Worm (Caenorhabditis elegans) whole organism, L2 larva: ENCODE results near the gene gly-7.

ENCODE experiments used
- C34F6.9 ChIP-seq: fragments of 150-350 bp; optimal IDR thresholded peaks from 2 replicates; lab custom pipeline; 2014; ENCODE audit warnings: missing biosample characterization, missing genetic modification characterization
- F13H6.1 ChIP-seq: sonication (generic microtip); optimal IDR thresholded peaks from 2 replicates; lab custom pipeline; 2016; ENCODE audit warnings: missing genetic modification characterization, missing compliant biosample characterization
- R02D3.7 ChIP-seq: fragments of 150-350 bp; optimal IDR thresholded peaks from 2 replicates; lab custom pipeline; 2014; ENCODE audit warnings: missing biosample characterization, missing genetic modification characterization
- Y55F3AM.14 ChIP-seq: fragments of 200-800 bp; sonication (Bioruptor generic); optimal IDR thresholded peaks from 2 replicates; lab custom pipeline; 2018; ENCODE audit warnings: mild to moderate bottlenecking, missing genetic modification characterization, missing compliant biosample characterization
- ZK546.5 ChIP-seq: sonication (generic microtip); optimal IDR thresholded peaks from 2 replicates; lab custom pipeline; 2017; ENCODE audit warnings: missing biosample characterization, missing genetic modification characterization
- alr-1 ChIP-seq: fragments of 150-350 bp; optimal IDR thresholded peaks from 2 replicates; lab custom pipeline; 2014; ENCODE audit warnings: missing biosample characterization, missing genetic modification characterization
- aly-2 ChIP-seq: fragments of 150-350 bp; optimal IDR thresholded peaks from 2 replicates; lab custom pipeline; 2014; ENCODE audit warnings: missing biosample characterization, missing genetic modification characterization
- ama-1 ChIP-seq: fragments of 150-350 bp; optimal IDR thresholded peaks from 2 replicates; lab custom pipeline; 2018; ENCODE audit warnings: inconsistent platforms
- blmp-1 ChIP-seq: sonication (generic microtip); optimal IDR thresholded peaks from 2 replicates; lab custom pipeline; 2017; ENCODE audit warnings: missing genetic modification characterization, mild to moderate bottlenecking, missing compliant biosample characterization, antibody characterized with exemption, moderate library complexity; ENCODE audit not compliant: insufficient read depth
- ceh-16 ChIP-seq: fragments of 150-350 bp; optimal IDR thresholded peaks from 2 replicates; lab custom pipeline; 2014; ENCODE audit warnings: missing biosample characterization, missing genetic modification characterization
- ceh-82 ChIP-seq: fragments of 150-350 bp; optimal IDR thresholded peaks from 2 replicates; lab custom pipeline; 2014; ENCODE audit warnings: missing biosample characterization, missing genetic modification characterization
- crh-2 ChIP-seq: sonication (generic microtip); optimal IDR thresholded peaks from 2 replicates; lab custom pipeline; 2017; ENCODE audit warnings: missing biosample characterization, missing genetic modification characterization
- dmd-4 ChIP-seq: sonication (generic microtip); optimal IDR thresholded peaks from 2 replicates; lab custom pipeline; 2017; ENCODE audit warnings: missing biosample characterization, missing genetic modification characterization
- egl-27 ChIP-seq: sonication (generic microtip); optimal IDR thresholded peaks from 3 replicates; lab custom pipeline; 2017; ENCODE audit warnings: missing biosample characterization, missing genetic modification reagents, missing genetic modification characterization
- elt-1 ChIP-seq: fragments of 150-350 bp; optimal IDR thresholded peaks from 2 replicates; lab custom pipeline; 2014; ENCODE audit warnings: missing biosample characterization, missing genetic modification characterization
- elt-3 ChIP-seq: sonication (generic microtip); optimal IDR thresholded peaks from 2 replicates; lab custom pipeline; 2017; ENCODE audit warnings: missing biosample characterization, missing genetic modification characterization
- fos-1 ChIP-seq: fragments of 150-350 bp; optimal IDR thresholded peaks from 2 replicates; lab custom pipeline; 2014; ENCODE audit warnings: missing biosample characterization, missing genetic modification characterization
- gmeb-1 ChIP-seq: fragments of 150-350 bp; optimal IDR thresholded peaks from 2 replicates; lab custom pipeline; 2014; ENCODE audit warnings: missing biosample characterization, missing genetic modification characterization
- lin-11 ChIP-seq: fragments of 150-350 bp; sonication (generic microtip); optimal IDR thresholded peaks from 2 replicates; lab custom pipeline; 2014; ENCODE audit warnings: missing biosample characterization, missing genetic modification characterization, inconsistent platforms, mixed read lengths
- lin-13 ChIP-seq: fragments of 150-350 bp; optimal IDR thresholded peaks from 2 replicates; lab custom pipeline; 2014; ENCODE audit warnings: missing biosample characterization, missing genetic modification reagents, missing genetic modification characterization
- lin-39 ChIP-seq: fragments of 150-350 bp; optimal IDR thresholded peaks from 2 replicates; lab custom pipeline; 2014; ENCODE audit warnings: missing biosample characterization, missing genetic modification reagents, missing genetic modification characterization
- lsy-2 ChIP-seq, 2 experiments: fragments of 150-350 bp in 1 of 2; sonication (generic microtip) in 1 of 2; optimal IDR thresholded peaks; 2 replicates each; lab custom pipeline; 2014 to 2017; ENCODE audit warnings: missing biosample characterization in 2 of 2, missing genetic modification characterization in 2 of 2
- mab-5 ChIP-seq: fragments of 150-350 bp; optimal IDR thresholded peaks from 2 replicates; lab custom pipeline; 2014; ENCODE audit warnings: missing biosample characterization, missing genetic modification characterization
- mbf-1 ChIP-seq: sonication (generic microtip); optimal IDR thresholded peaks from 2 replicates; lab custom pipeline; 2017; ENCODE audit warnings: missing biosample characterization, missing genetic modification characterization
- mdl-1 ChIP-seq, 2 experiments: fragments of 150-350 bp in 1 of 2; sonication (generic microtip) in 1 of 2; optimal IDR thresholded peaks; 2 replicates each; lab custom pipeline; 2017; ENCODE audit warnings: missing biosample characterization in 2 of 2, missing genetic modification characterization in 2 of 2
- nhr-10 ChIP-seq: sonication (generic microtip); optimal IDR thresholded peaks from 2 replicates; lab custom pipeline; 2017; ENCODE audit warnings: missing biosample characterization, missing genetic modification characterization
- nhr-11 ChIP-seq: fragments of 150-350 bp; optimal IDR thresholded peaks from 2 replicates; lab custom pipeline; 2014; ENCODE audit warnings: missing biosample characterization, missing genetic modification characterization
- nhr-12 ChIP-seq: fragments of 150-350 bp; optimal IDR thresholded peaks from 2 replicates; lab custom pipeline; 2014; ENCODE audit warnings: missing biosample characterization, missing genetic modification characterization
- nhr-129 ChIP-seq: fragments of 150-350 bp; optimal IDR thresholded peaks from 2 replicates; lab custom pipeline; 2014; ENCODE audit warnings: missing biosample characterization, missing genetic modification characterization
- nhr-21 ChIP-seq: fragments of 150-350 bp; optimal IDR thresholded peaks from 2 replicates; lab custom pipeline; 2014; ENCODE audit warnings: missing biosample characterization, missing genetic modification characterization
- nhr-23 ChIP-seq: fragments of 150-350 bp; optimal IDR thresholded peaks from 2 replicates; lab custom pipeline; 2014; ENCODE audit warnings: missing biosample characterization, missing genetic modification reagents, missing genetic modification characterization
- nhr-237 ChIP-seq: fragments of 150-350 bp; optimal IDR thresholded peaks from 2 replicates; lab custom pipeline; 2014; ENCODE audit warnings: missing biosample characterization, missing genetic modification characterization
- nhr-25 ChIP-seq: fragments of 150-350 bp; sonication (generic microtip); optimal IDR thresholded peaks from 3 replicates; lab custom pipeline; 2014; ENCODE audit warnings: missing biosample characterization, missing genetic modification characterization
- nhr-6 ChIP-seq: fragments of 150-350 bp; optimal IDR thresholded peaks from 2 replicates; lab custom pipeline; 2014; ENCODE audit warnings: missing biosample characterization, missing genetic modification characterization
- nhr-77 ChIP-seq: fragments of 150-350 bp; optimal IDR thresholded peaks from 2 replicates; lab custom pipeline; 2014; ENCODE audit warnings: missing biosample characterization, missing genetic modification characterization
- peb-1 ChIP-seq: fragments of 150-350 bp; optimal IDR thresholded peaks from 2 replicates; lab custom pipeline; 2014; ENCODE audit warnings: missing biosample characterization, missing genetic modification characterization
- sem-4 ChIP-seq: fragments of 150-350 bp; optimal IDR thresholded peaks from 2 replicates; lab custom pipeline; 2014; ENCODE audit warnings: missing biosample characterization, missing genetic modification reagents, missing genetic modification characterization
- skn-1 ChIP-seq: sonication (generic microtip); optimal IDR thresholded peaks from 2 replicates; lab custom pipeline; 2017; ENCODE audit warnings: missing biosample characterization, missing genetic modification characterization
- sma-3 ChIP-seq: sonication (generic microtip); optimal IDR thresholded peaks from 2 replicates; lab custom pipeline; 2016; ENCODE audit warnings: missing genetic modification reagents, missing genetic modification characterization, missing compliant biosample characterization
- sma-9 ChIP-seq, 2 experiments: fragments of 150-350 bp in 1 of 2; sonication (generic microtip) in 1 of 2; optimal IDR thresholded peaks; 2 replicates each; lab custom pipeline; 2014 to 2016; ENCODE audit warnings: missing genetic modification characterization in 2 of 2, mild to moderate bottlenecking in 1 of 2, missing biosample characterization in 1 of 2, missing compliant biosample characterization in 1 of 2, missing genetic modification reagents in 1 of 2, moderate library complexity in 1 of 2
- snpc-4 ChIP-seq: fragments of 150-350 bp; optimal IDR thresholded peaks from 2 replicates; lab custom pipeline; 2014; ENCODE audit warnings: missing biosample characterization, missing genetic modification characterization
- unc-39 ChIP-seq: fragments of 150-350 bp; optimal IDR thresholded peaks from 2 replicates; lab custom pipeline; 2014; ENCODE audit warnings: missing biosample characterization, missing genetic modification characterization
- unc-55 ChIP-seq: fragments of 150-350 bp; sonication (generic microtip); optimal IDR thresholded peaks from 3 replicates; lab custom pipeline; 2014; ENCODE audit warnings: missing biosample characterization, missing genetic modification reagents, missing genetic modification characterization
- unc-62 ChIP-seq: fragments of 150-350 bp; optimal IDR thresholded peaks from 2 replicates; lab custom pipeline; 2014; ENCODE audit warnings: missing biosample characterization, missing genetic modification reagents, missing genetic modification characterization
- zag-1 ChIP-seq: fragments of 150-350 bp; optimal IDR thresholded peaks from 2 replicates; lab custom pipeline; 2014; ENCODE audit warnings: missing biosample characterization, missing genetic modification characterization
- ztf-1 ChIP-seq: fragments of 200-800 bp; sonication (Bioruptor generic); conservative IDR thresholded peaks from 2 replicates; pipeline ENCODE4 v1.3.6; 2022; ENCODE audit warnings: missing genetic modification characterization, missing compliant biosample characterization
- ztf-11 ChIP-seq: sonication (generic microtip); optimal IDR thresholded peaks from 2 replicates; lab custom pipeline; 2017; ENCODE audit warnings: missing biosample characterization, missing genetic modification characterization
- ztf-4 ChIP-seq: fragments of 150-350 bp; optimal IDR thresholded peaks from 2 replicates; lab custom pipeline; 2014; ENCODE audit warnings: missing biosample characterization, missing genetic modification characterization

gly-7 gene

DNA sequence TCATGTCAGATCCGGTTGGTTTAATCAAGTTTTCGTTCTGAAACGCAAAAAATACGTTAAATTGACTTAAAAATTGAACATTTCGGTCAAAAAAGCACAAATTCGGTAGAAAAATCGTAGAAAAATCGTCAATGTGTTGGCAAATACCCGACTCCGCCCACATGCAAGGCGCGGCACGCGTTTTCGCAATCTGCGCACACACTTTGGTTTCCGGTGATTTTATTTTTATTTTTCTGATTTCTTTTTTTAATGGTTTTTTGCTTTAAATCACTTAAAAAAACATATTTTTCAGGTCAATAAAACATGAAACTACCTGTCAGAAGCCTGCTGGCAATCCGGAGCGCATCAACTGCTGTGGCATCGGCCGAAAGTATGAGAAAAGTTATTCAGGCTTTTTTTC is at the start of gene gly-7, which contains the start of gene mrpl-39:
Gene gly-7, minus strand, starts transcription at position 37 of the 400 bp plus-strand sequence.
Gene mrpl-39, plus strand, starts transcription at position 293 of the 400 bp plus-strand sequence.
- TF ChIP-seq fos-1 (tag; lab: Kevin White, UChicago), result no peak
- no peak for TF ChIP-seq nhr-12
- TF ChIP-seq crh-2, result peak; percentile 34
- peak; percentile 23 for TF ChIP-seq sma-3 (GFP tag; lab: Kevin White, UChicago)
- no peak for TF ChIP-seq blmp-1
- TF ChIP-seq ceh-16 (tag; lab: Kevin White, UChicago), result no peak
- no peak for TF ChIP-seq nhr-25 (tag; lab: Kevin White, UChicago)
- TF ChIP-seq nhr-6 (tag; lab: Kevin White, UChicago), result no peak
- TF ChIP-seq ceh-82 (tag; lab: Kevin White, UChicago), result no peak
- TF ChIP-seq aly-2 (tag; lab: Kevin White, UChicago), result no peak
- no peak for TF ChIP-seq lin-39 (tag; lab: Kevin White, UChicago)
- TF ChIP-seq skn-1 (tag; lab: Kevin White, UChicago), result no peak
- no peak for TF ChIP-seq mbf-1 (tag; lab: Kevin White, UChicago)
- no peak for TF ChIP-seq Y55F3AM.14 (GFP tag; lab: Kevin White, UChicago)
- TF ChIP-seq unc-39 (tag; lab: Kevin White, UChicago), result no peak
- peak; percentile 30 for TF ChIP-seq nhr-129 (tag; lab: Kevin White, UChicago)
- no peak for TF ChIP-seq unc-62 (GFP tag; lab: Kevin White, UChicago)
- TF ChIP-seq nhr-23, result no peak
- TF ChIP-seq C34F6.9, result peak; percentile 23
- TF ChIP-seq ztf-11 (tag; lab: Kevin White, UChicago), result no peak
- no peak for TF ChIP-seq elt-1
- no peak for TF ChIP-seq nhr-11 (tag; lab: Kevin White, UChicago)
- TF ChIP-seq sma-9 (GFP tag; optimal IDR thresholded peaks at IDR 0.05; lab: Kevin White, UChicago), result no peak
- TF ChIP-seq sma-9 (tag; optimal IDR thresholded peaks at IDR 0.05; lab: Kevin White, UChicago), result no peak
- no peak for TF ChIP-seq sem-4 (tag; lab: Kevin White, UChicago)
- TF ChIP-seq lin-13 (GFP tag; lab: Kevin White, UChicago), result no peak
- no peak for TF ChIP-seq dmd-4
- TF ChIP-seq elt-3, result no peak
- TF ChIP-seq ztf-4 (tag; lab: Kevin White, UChicago), result no peak
- TF ChIP-seq nhr-21 (tag; lab: Kevin White, UChicago), result no peak
- TF ChIP-seq ama-1 (lab: Kevin White, UChicago), result no peak
- no peak for TF ChIP-seq alr-1 (tag; lab: Kevin White, UChicago)
- no peak for TF ChIP-seq nhr-10 (tag; lab: Kevin White, UChicago)
- TF ChIP-seq nhr-77 (tag; lab: Kevin White, UChicago), result no peak
- no peak for TF ChIP-seq mab-5 (tag; lab: Kevin White, UChicago)
- TF ChIP-seq gmeb-1 (tag; lab: Kevin White, UChicago), result peak; percentile 56
- peak in 1 of 2 experiments; percentile 35 for TF ChIP-seq lsy-2 (tag; optimal IDR thresholded peaks at IDR 0.05; lab: Kevin White, UChicago)
- TF ChIP-seq ZK546.5 (tag; lab: Kevin White, UChicago), result no peak
- TF ChIP-seq zag-1, result no peak
- no peak for TF ChIP-seq snpc-4 (tag; lab: Kevin White, UChicago)
- TF ChIP-seq nhr-237, result no peak
- peak; percentile 45 for TF ChIP-seq unc-55 (GFP tag; lab: Kevin White, UChicago)
- TF ChIP-seq ztf-1, result no peak
- TF ChIP-seq R02D3.7, result no peak
- peak; percentile 48 for TF ChIP-seq lin-11
- TF ChIP-seq mdl-1 (tag; optimal IDR thresholded peaks at IDR 0.05; lab: Kevin White, UChicago), result no peak
- no peak for TF ChIP-seq egl-27 (tag; lab: Kevin White, UChicago)
- TF ChIP-seq peb-1 (tag; lab: Kevin White, UChicago), result no peak
- peak; percentile 10 for TF ChIP-seq F13H6.1 (tag; lab: Kevin White, UChicago)
